Fruit fly (Drosophila melanogaster): ENCODE data around the gene Ets65A.

Gene Ets65A

DNA sequence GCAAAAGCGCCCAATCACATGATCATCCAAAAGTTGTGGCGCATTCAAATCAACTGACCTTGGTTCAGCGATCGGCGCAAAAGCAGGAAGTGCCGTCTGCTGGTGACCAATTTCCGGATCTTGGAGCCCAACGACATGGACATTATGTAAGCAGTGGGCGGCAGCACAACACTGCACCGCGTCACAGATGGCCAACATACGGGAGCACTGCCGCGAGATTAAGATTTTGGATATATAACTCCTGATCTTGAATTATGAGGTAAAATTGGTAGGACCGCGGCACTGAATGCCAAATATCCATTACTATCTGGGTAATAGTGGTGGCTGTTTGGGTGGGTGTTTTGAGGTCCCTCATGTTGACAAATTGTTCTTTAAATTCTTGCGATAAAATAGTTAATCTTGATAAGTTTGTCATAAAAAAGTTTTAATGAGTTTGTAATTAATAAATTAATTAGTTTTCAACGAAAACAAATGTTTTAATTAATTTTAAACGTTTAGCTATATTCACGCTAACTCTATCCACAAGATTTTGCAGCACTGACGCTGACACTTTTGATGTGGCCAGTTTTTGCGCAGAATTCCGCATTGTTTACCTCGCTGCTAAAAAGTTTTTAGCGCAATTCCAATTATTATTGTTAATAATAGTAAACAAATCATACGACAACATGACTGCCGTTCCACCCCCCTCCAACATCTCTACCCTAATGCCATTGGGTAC is 22.3 kb upstream of the Ets65A start, which contains the start of the genes CG13295 and CG6610 (continued):
- TF ChIP-seq Dad (GFP tag; optimal IDR thresholded peaks at IDR 0.05) (peak; percentile 20), croc (GFP tag; conservative IDR thresholded peaks at IDR 0.05) (peak; percentile 48; the same call in 2 of the 3 replicates), insv (GFP tag; optimal IDR thresholded peaks at IDR 0.05) (peak in 1 of 2 experiments; percentile 25), BtbVII (GFP tag; optimal IDR thresholded peaks at IDR 0.05) (peak; percentile 15), prd (optimal IDR thresholded peaks at IDR 0.05) (no peak), prd (GFP tag; IDR thresholded peaks at IDR 0.05) (peak; percentile 75), fd64A (GFP tag; optimal IDR thresholded peaks at IDR 0.05) (no peak), bigmax (GFP tag; optimal IDR thresholded peaks at IDR 0.05) (no peak), Gug (GFP tag; IDR thresholded peaks at IDR 0.05) (peak; percentile 23; the same call in 1 of the 4 replicates), en (GFP tag; optimal IDR thresholded peaks at IDR 0.05) (no peak), CG7928 (GFP tag; optimal IDR thresholded peaks at IDR 0.05) (no peak), Dll (GFP tag; IDR thresholded peaks at IDR 0.05; ENCODE audit: partially characterized antibody) (0 out of 4 replicates have a peak, but pooled peaks have one; percentile 23), CG7786 (GFP tag; optimal IDR thresholded peaks at IDR 0.05) (peak; percentile 25), Lpt (GFP tag; optimal IDR thresholded peaks at IDR 0.05) (no peak), CG9932 (GFP tag; IDR thresholded peaks at IDR 0.05) (peak; percentile 83), slbo (GFP tag; IDR thresholded peaks at IDR 0.05) (peak; percentile 70), HLH3B (GFP tag; IDR thresholded peaks at IDR 0.05) (peak; percentile 27; the same call in 1 of the 2 replicates), ERR (GFP tag; optimal IDR thresholded peaks at IDR 0.05) (no peak), ind (GFP tag; optimal IDR thresholded peaks at IDR 0.05) (peak; percentile 35), wor (GFP tag; IDR thresholded peaks at IDR 0.05) (no peak), bowl (GFP tag; IDR thresholded peaks at IDR 0.05) (no peak), maf-S (GFP tag; optimal IDR thresholded peaks at IDR 0.05) (no peak), CG2120 (GFP tag; optimal IDR thresholded peaks at IDR 0.05) (peak; percentile 76), Taf1 (GFP tag; IDR thresholded peaks at IDR 0.05) (no peak), scrt (GFP tag; optimal IDR thresholded peaks at IDR 0.05) (peak; percentile 40), CG7745 (tag; optimal IDR thresholded peaks at IDR 0.05) (no peak), knrl (GFP tag; IDR thresholded peaks at IDR 0.05; ENCODE audit: partially characterized antibody) (no peak), CG1647 (GFP tag; optimal IDR thresholded peaks at IDR 0.05) (peak; percentile 3), CG34422 (GFP tag; IDR thresholded peaks at IDR 0.05) (0 out of 3 replicates have a peak, but pooled peaks have one; percentile 21), gfzf (GFP tag; optimal IDR thresholded peaks at IDR 0.05) (peak; percentile 76), esg (GFP tag; conservative IDR thresholded peaks at IDR 0.05) (peak; percentile 28; the same call in 1 of the 2 replicates), CG15269 (tag; optimal IDR thresholded peaks at IDR 0.05) (peak; percentile 69), Ssrp (tag; optimal IDR thresholded peaks at IDR 0.05) (peak; percentile 38), ham (GFP tag; IDR thresholded peaks at IDR 0.05) (no peak), Hmx (GFP tag; optimal IDR thresholded peaks at IDR 0.05) (peak; percentile 24), Sin3A (optimal IDR thresholded peaks at IDR 0.05) (peak; percentile 77), inv (GFP tag; IDR thresholded peaks at IDR 0.05; ENCODE audit: partially characterized antibody) (no peak), CG4282 (GFP tag; optimal IDR thresholded peaks at IDR 0.05) (no peak), fd3F (GFP tag; optimal IDR thresholded peaks at IDR 0.05) (peak; percentile 60), CG14667 (GFP tag; IDR thresholded peaks at IDR 0.05) (peak; percentile 46; the same call in 1 of the 2 replicates), Max (GFP tag; optimal IDR thresholded peaks at IDR 0.05) (peak; percentile 19), pho (GFP tag; optimal IDR thresholded peaks at IDR 0.05) (peak; percentile 59), Myb (GFP tag; optimal IDR thresholded peaks at IDR 0.05) (no peak)
